Worm (Caenorhabditis elegans): ENCODE measurements around the gene C06A1.3.

ce11 chrII:10542654-10543456 is 29.2 kb upstream of the C06A1.3 start:
- TF ChIP-seq dpl-1 (GFP tag; optimal IDR thresholded peaks at IDR 0.05) (no peak), nhr-10 (tag; optimal IDR thresholded peaks at IDR 0.05) (no peak), pqm-1 (tag; optimal IDR thresholded peaks at IDR 0.05) (no peak), snpc-4 (tag; optimal IDR thresholded peaks at IDR 0.05) (no peak), dmd-9 (GFP tag; IDR thresholded peaks at IDR 0.05) (peak; percentile 2; the same call in 1 of the 2 replicates), aly-2 (tag; optimal IDR thresholded peaks at IDR 0.05) (no peak), daf-8 (GFP tag; IDR thresholded peaks at IDR 0.05) (no peak), ceh-28 (tag; optimal IDR thresholded peaks at IDR 0.05) (no peak)

Measured in whole organism, L4 larva.